Worm (Caenorhabditis elegans) whole organism, L2 larva: ENCODE data around the gene F36H1.3.

Source experiments
- C34F6.9 ChIP-seq: fragments of 150-350 bp; optimal IDR thresholded peaks from 2 replicates; lab custom pipeline; 2014; ENCODE audit warnings: missing biosample characterization, missing genetic modification characterization
- F13H6.1 ChIP-seq: sonication (generic microtip); optimal IDR thresholded peaks from 2 replicates; lab custom pipeline; 2016; ENCODE audit warnings: missing genetic modification characterization, missing compliant biosample characterization
- R02D3.7 ChIP-seq: fragments of 150-350 bp; optimal IDR thresholded peaks from 2 replicates; lab custom pipeline; 2014; ENCODE audit warnings: missing biosample characterization, missing genetic modification characterization
- Y55F3AM.14 ChIP-seq: fragments of 200-800 bp; sonication (Bioruptor generic); optimal IDR thresholded peaks from 2 replicates; lab custom pipeline; 2018; ENCODE audit warnings: mild to moderate bottlenecking, missing genetic modification characterization, missing compliant biosample characterization
- ZK546.5 ChIP-seq: sonication (generic microtip); optimal IDR thresholded peaks from 2 replicates; lab custom pipeline; 2017; ENCODE audit warnings: missing biosample characterization, missing genetic modification characterization
- alr-1 ChIP-seq: fragments of 150-350 bp; optimal IDR thresholded peaks from 2 replicates; lab custom pipeline; 2014; ENCODE audit warnings: missing biosample characterization, missing genetic modification characterization
- aly-2 ChIP-seq: fragments of 150-350 bp; optimal IDR thresholded peaks from 2 replicates; lab custom pipeline; 2014; ENCODE audit warnings: missing biosample characterization, missing genetic modification characterization
- ama-1 ChIP-seq: fragments of 150-350 bp; optimal IDR thresholded peaks from 2 replicates; lab custom pipeline; 2018; ENCODE audit warnings: inconsistent platforms
- blmp-1 ChIP-seq: sonication (generic microtip); optimal IDR thresholded peaks from 2 replicates; lab custom pipeline; 2017; ENCODE audit warnings: missing genetic modification characterization, mild to moderate bottlenecking, missing compliant biosample characterization, antibody characterized with exemption, moderate library complexity; ENCODE audit not compliant: insufficient read depth
- ceh-16 ChIP-seq: fragments of 150-350 bp; optimal IDR thresholded peaks from 2 replicates; lab custom pipeline; 2014; ENCODE audit warnings: missing biosample characterization, missing genetic modification characterization
- ceh-82 ChIP-seq: fragments of 150-350 bp; optimal IDR thresholded peaks from 2 replicates; lab custom pipeline; 2014; ENCODE audit warnings: missing biosample characterization, missing genetic modification characterization
- crh-2 ChIP-seq: sonication (generic microtip); optimal IDR thresholded peaks from 2 replicates; lab custom pipeline; 2017; ENCODE audit warnings: missing biosample characterization, missing genetic modification characterization
- dmd-4 ChIP-seq: sonication (generic microtip); optimal IDR thresholded peaks from 2 replicates; lab custom pipeline; 2017; ENCODE audit warnings: missing biosample characterization, missing genetic modification characterization
- egl-27 ChIP-seq: sonication (generic microtip); optimal IDR thresholded peaks from 3 replicates; lab custom pipeline; 2017; ENCODE audit warnings: missing biosample characterization, missing genetic modification reagents, missing genetic modification characterization
- elt-1 ChIP-seq: fragments of 150-350 bp; optimal IDR thresholded peaks from 2 replicates; lab custom pipeline; 2014; ENCODE audit warnings: missing biosample characterization, missing genetic modification characterization
- elt-3 ChIP-seq: sonication (generic microtip); optimal IDR thresholded peaks from 2 replicates; lab custom pipeline; 2017; ENCODE audit warnings: missing biosample characterization, missing genetic modification characterization
- fos-1 ChIP-seq: fragments of 150-350 bp; optimal IDR thresholded peaks from 2 replicates; lab custom pipeline; 2014; ENCODE audit warnings: missing biosample characterization, missing genetic modification characterization
- gmeb-1 ChIP-seq: fragments of 150-350 bp; optimal IDR thresholded peaks from 2 replicates; lab custom pipeline; 2014; ENCODE audit warnings: missing biosample characterization, missing genetic modification characterization
- lin-11 ChIP-seq: fragments of 150-350 bp; sonication (generic microtip); optimal IDR thresholded peaks from 2 replicates; lab custom pipeline; 2014; ENCODE audit warnings: missing biosample characterization, missing genetic modification characterization, inconsistent platforms, mixed read lengths
- lin-13 ChIP-seq: fragments of 150-350 bp; optimal IDR thresholded peaks from 2 replicates; lab custom pipeline; 2014; ENCODE audit warnings: missing biosample characterization, missing genetic modification reagents, missing genetic modification characterization
- lin-39 ChIP-seq: fragments of 150-350 bp; optimal IDR thresholded peaks from 2 replicates; lab custom pipeline; 2014; ENCODE audit warnings: missing biosample characterization, missing genetic modification reagents, missing genetic modification characterization
- lsy-2 ChIP-seq, 2 experiments: fragments of 150-350 bp in 1 of 2; sonication (generic microtip) in 1 of 2; optimal IDR thresholded peaks; 2 replicates each; lab custom pipeline; 2014 to 2017; ENCODE audit warnings: missing biosample characterization in 2 of 2, missing genetic modification characterization in 2 of 2
- mab-5 ChIP-seq: fragments of 150-350 bp; optimal IDR thresholded peaks from 2 replicates; lab custom pipeline; 2014; ENCODE audit warnings: missing biosample characterization, missing genetic modification characterization
- mbf-1 ChIP-seq: sonication (generic microtip); optimal IDR thresholded peaks from 2 replicates; lab custom pipeline; 2017; ENCODE audit warnings: missing biosample characterization, missing genetic modification characterization
- mdl-1 ChIP-seq, 2 experiments: fragments of 150-350 bp in 1 of 2; sonication (generic microtip) in 1 of 2; optimal IDR thresholded peaks; 2 replicates each; lab custom pipeline; 2017; ENCODE audit warnings: missing biosample characterization in 2 of 2, missing genetic modification characterization in 2 of 2
- nhr-10 ChIP-seq: sonication (generic microtip); optimal IDR thresholded peaks from 2 replicates; lab custom pipeline; 2017; ENCODE audit warnings: missing biosample characterization, missing genetic modification characterization
- nhr-11 ChIP-seq: fragments of 150-350 bp; optimal IDR thresholded peaks from 2 replicates; lab custom pipeline; 2014; ENCODE audit warnings: missing biosample characterization, missing genetic modification characterization
- nhr-12 ChIP-seq: fragments of 150-350 bp; optimal IDR thresholded peaks from 2 replicates; lab custom pipeline; 2014; ENCODE audit warnings: missing biosample characterization, missing genetic modification characterization
- nhr-129 ChIP-seq: fragments of 150-350 bp; optimal IDR thresholded peaks from 2 replicates; lab custom pipeline; 2014; ENCODE audit warnings: missing biosample characterization, missing genetic modification characterization
- nhr-21 ChIP-seq: fragments of 150-350 bp; optimal IDR thresholded peaks from 2 replicates; lab custom pipeline; 2014; ENCODE audit warnings: missing biosample characterization, missing genetic modification characterization
- nhr-23 ChIP-seq: fragments of 150-350 bp; optimal IDR thresholded peaks from 2 replicates; lab custom pipeline; 2014; ENCODE audit warnings: missing biosample characterization, missing genetic modification reagents, missing genetic modification characterization
- nhr-237 ChIP-seq: fragments of 150-350 bp; optimal IDR thresholded peaks from 2 replicates; lab custom pipeline; 2014; ENCODE audit warnings: missing biosample characterization, missing genetic modification characterization
- nhr-25 ChIP-seq: fragments of 150-350 bp; sonication (generic microtip); optimal IDR thresholded peaks from 3 replicates; lab custom pipeline; 2014; ENCODE audit warnings: missing biosample characterization, missing genetic modification characterization
- nhr-6 ChIP-seq: fragments of 150-350 bp; optimal IDR thresholded peaks from 2 replicates; lab custom pipeline; 2014; ENCODE audit warnings: missing biosample characterization, missing genetic modification characterization
- nhr-77 ChIP-seq: fragments of 150-350 bp; optimal IDR thresholded peaks from 2 replicates; lab custom pipeline; 2014; ENCODE audit warnings: missing biosample characterization, missing genetic modification characterization
- peb-1 ChIP-seq: fragments of 150-350 bp; optimal IDR thresholded peaks from 2 replicates; lab custom pipeline; 2014; ENCODE audit warnings: missing biosample characterization, missing genetic modification characterization
- sem-4 ChIP-seq: fragments of 150-350 bp; optimal IDR thresholded peaks from 2 replicates; lab custom pipeline; 2014; ENCODE audit warnings: missing biosample characterization, missing genetic modification reagents, missing genetic modification characterization
- skn-1 ChIP-seq: sonication (generic microtip); optimal IDR thresholded peaks from 2 replicates; lab custom pipeline; 2017; ENCODE audit warnings: missing biosample characterization, missing genetic modification characterization
- sma-3 ChIP-seq: sonication (generic microtip); optimal IDR thresholded peaks from 2 replicates; lab custom pipeline; 2016; ENCODE audit warnings: missing genetic modification reagents, missing genetic modification characterization, missing compliant biosample characterization
- sma-9 ChIP-seq, 2 experiments: fragments of 150-350 bp in 1 of 2; sonication (generic microtip) in 1 of 2; optimal IDR thresholded peaks; 2 replicates each; lab custom pipeline; 2014 to 2016; ENCODE audit warnings: missing genetic modification characterization in 2 of 2, mild to moderate bottlenecking in 1 of 2, missing biosample characterization in 1 of 2, missing compliant biosample characterization in 1 of 2, missing genetic modification reagents in 1 of 2, moderate library complexity in 1 of 2
- snpc-4 ChIP-seq: fragments of 150-350 bp; optimal IDR thresholded peaks from 2 replicates; lab custom pipeline; 2014; ENCODE audit warnings: missing biosample characterization, missing genetic modification characterization
- unc-39 ChIP-seq: fragments of 150-350 bp; optimal IDR thresholded peaks from 2 replicates; lab custom pipeline; 2014; ENCODE audit warnings: missing biosample characterization, missing genetic modification characterization
- unc-55 ChIP-seq: fragments of 150-350 bp; sonication (generic microtip); optimal IDR thresholded peaks from 3 replicates; lab custom pipeline; 2014; ENCODE audit warnings: missing biosample characterization, missing genetic modification reagents, missing genetic modification characterization
- unc-62 ChIP-seq: fragments of 150-350 bp; optimal IDR thresholded peaks from 2 replicates; lab custom pipeline; 2014; ENCODE audit warnings: missing biosample characterization, missing genetic modification reagents, missing genetic modification characterization
- zag-1 ChIP-seq: fragments of 150-350 bp; optimal IDR thresholded peaks from 2 replicates; lab custom pipeline; 2014; ENCODE audit warnings: missing biosample characterization, missing genetic modification characterization
- ztf-1 ChIP-seq: fragments of 200-800 bp; sonication (Bioruptor generic); conservative IDR thresholded peaks from 2 replicates; pipeline ENCODE4 v1.3.6; 2022; ENCODE audit warnings: missing genetic modification characterization, missing compliant biosample characterization
- ztf-11 ChIP-seq: sonication (generic microtip); optimal IDR thresholded peaks from 2 replicates; lab custom pipeline; 2017; ENCODE audit warnings: missing biosample characterization, missing genetic modification characterization
- ztf-4 ChIP-seq: fragments of 150-350 bp; optimal IDR thresholded peaks from 2 replicates; lab custom pipeline; 2014; ENCODE audit warnings: missing biosample characterization, missing genetic modification characterization

Gene F36H1.3

DNA sequence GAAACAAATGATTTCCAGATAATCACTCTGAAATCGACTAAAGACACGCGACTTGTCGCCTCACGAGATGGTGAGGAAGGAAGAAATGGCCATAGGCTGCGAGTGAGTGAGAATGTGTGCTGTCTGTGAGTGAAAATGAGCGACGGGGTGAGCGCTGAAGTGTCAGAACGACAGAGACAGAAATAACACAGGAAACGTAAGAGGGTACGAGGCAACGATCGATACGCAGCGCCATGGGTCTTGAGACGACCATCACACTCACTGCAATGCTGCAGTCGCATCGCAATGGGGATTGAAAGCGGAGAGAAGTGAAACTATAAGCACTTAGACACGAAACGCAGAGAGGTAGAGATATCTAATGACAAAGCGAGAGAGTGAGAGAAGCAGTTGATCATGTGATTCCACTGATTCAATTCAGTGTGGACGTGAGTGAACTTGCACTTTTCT is 32.9 kb downstream of the F36H1.3 start:
- TF ChIP-seq lin-11 (tag; lab: Kevin White, UChicago) (peak; percentile 94), F13H6.1 (tag; lab: Kevin White, UChicago) (peak; percentile 97), R02D3.7 (tag; lab: Kevin White, UChicago) (no peak), nhr-6 (tag; lab: Kevin White, UChicago) (peak; percentile 95), unc-55 (GFP tag; lab: Kevin White, UChicago) (peak; percentile 94), ztf-4 (tag; lab: Kevin White, UChicago) (peak; percentile 91), ztf-11 (no peak), sem-4 (peak; percentile 96), elt-1 (tag; lab: Kevin White, UChicago) (no peak), fos-1 (peak; percentile 85), dmd-4 (tag; lab: Kevin White, UChicago) (no peak), skn-1 (tag; lab: Kevin White, UChicago) (peak; percentile 3), peb-1 (tag; lab: Kevin White, UChicago) (no peak), egl-27 (peak; percentile 93), nhr-129 (tag; lab: Kevin White, UChicago) (peak; percentile 98), unc-62 (GFP tag; lab: Kevin White, UChicago) (peak; percentile 21), gmeb-1 (tag; lab: Kevin White, UChicago) (peak; percentile 64), ceh-82 (tag; lab: Kevin White, UChicago) (peak; percentile 60), unc-39 (tag; lab: Kevin White, UChicago) (peak; percentile 27), zag-1 (tag; lab: Kevin White, UChicago) (peak; percentile 99), lsy-2 (tag; optimal IDR thresholded peaks at IDR 0.05; lab: Kevin White, UChicago) (peak; percentile 76 to 94), nhr-237 (no peak), nhr-12 (tag; lab: Kevin White, UChicago) (no peak), nhr-25 (peak; percentile 94), crh-2 (tag; lab: Kevin White, UChicago) (peak; percentile 91), nhr-23 (tag; lab: Kevin White, UChicago) (peak; percentile 42), mdl-1 (tag; optimal IDR thresholded peaks at IDR 0.05; lab: Kevin White, UChicago) (peak; percentile 61 to 84), snpc-4 (tag; lab: Kevin White, UChicago) (peak; percentile 62), alr-1 (peak; percentile 62), Y55F3AM.14 (GFP tag; lab: Kevin White, UChicago) (peak; percentile 83), sma-9 (GFP tag; optimal IDR thresholded peaks at IDR 0.05; lab: Kevin White, UChicago) (peak; percentile 92), sma-9 (tag; optimal IDR thresholded peaks at IDR 0.05; lab: Kevin White, UChicago) (no peak), lin-39 (peak; percentile 25), nhr-10 (no peak), ztf-1 (GFP tag; lab: Robert Waterston, UW) (no peak), ZK546.5 (tag; lab: Kevin White, UChicago) (peak; percentile 44), nhr-77 (tag; lab: Kevin White, UChicago) (no peak), ama-1 (lab: Kevin White, UChicago) (peak; percentile 90), aly-2 (tag; lab: Kevin White, UChicago) (no peak), blmp-1 (tag; lab: Kevin White, UChicago) (peak; percentile 92), nhr-21 (peak; percentile 96), mab-5 (tag; lab: Kevin White, UChicago) (peak; percentile 93), nhr-11 (tag; lab: Kevin White, UChicago) (no peak), sma-3 (GFP tag; lab: Kevin White, UChicago) (peak; percentile 91), lin-13 (GFP tag; lab: Kevin White, UChicago) (peak; percentile 86), ceh-16 (tag; lab: Kevin White, UChicago) (no peak), mbf-1 (tag; lab: Kevin White, UChicago) (no peak), elt-3 (no peak), C34F6.9 (peak; percentile 99)
